Worm (Caenorhabditis elegans) whole organism, early embryonic: ENCODE measurements around the gene Y32G9A.3.

Source experiments
- ama-1 ChIP-seq: fragments of 150-350 bp; optimal IDR thresholded peaks from 2 replicates; lab custom pipeline; 2014
- ceh-36 ChIP-seq: sonication (generic microtip); optimal IDR thresholded peaks from 2 replicates; lab custom pipeline; 2016; ENCODE audit warnings: missing genetic modification characterization, inconsistent platforms, missing compliant biosample characterization
- hmbx-1 ChIP-seq: sonication (generic microtip); optimal IDR thresholded peaks from 2 replicates; lab custom pipeline; 2016; ENCODE audit warnings: mild to moderate bottlenecking, missing genetic modification characterization, missing compliant biosample characterization

ce11 chrV:1868025-1868424 is 43.2 kb upstream of the Y32G9A.3 start:
- TF ChIP-seq hmbx-1 (no peak), ceh-36 (tag; lab: Kevin White, UChicago) (no peak), ama-1 (lab: Kevin White, UChicago) (no peak)
